Worm (Caenorhabditis elegans) whole organism, early embryonic: ENCODE measurements around the gene ZC8.6.
A peak's percentile ranks its signal among the peaks of the same experiment; 100 is the strongest.

Source experiments
- B0310.2 ChIP-seq: sonication (generic microtip); optimal IDR thresholded peaks from 2 replicates; lab custom pipeline; 2016; ENCODE audit warnings: mild to moderate bottlenecking, missing genetic modification characterization, missing compliant biosample characterization
- F13C5.2 ChIP-seq: sonication (generic microtip); optimal IDR thresholded peaks from 2 replicates; lab custom pipeline; 2017; ENCODE audit warnings: mild to moderate bottlenecking, missing genetic modification characterization, inconsistent platforms, missing compliant biosample characterization
- aly-1 ChIP-seq: sonication (generic microtip); optimal IDR thresholded peaks from 2 replicates; lab custom pipeline; 2016; ENCODE audit warnings: missing genetic modification characterization, missing compliant biosample characterization
- ama-1 ChIP-seq: fragments of 150-350 bp; optimal IDR thresholded peaks from 2 replicates; lab custom pipeline; 2014
- ceh-13 ChIP-seq: fragments of 200-800 bp; sonication (Bioruptor generic); optimal IDR thresholded peaks from 2 replicates; lab custom pipeline; 2018; ENCODE audit warnings: mild to moderate bottlenecking, missing genetic modification characterization, missing compliant biosample characterization
- ceh-36 ChIP-seq: sonication (generic microtip); optimal IDR thresholded peaks from 2 replicates; lab custom pipeline; 2016; ENCODE audit warnings: missing genetic modification characterization, inconsistent platforms, missing compliant biosample characterization
- ets-7 ChIP-seq: sonication (generic microtip); optimal IDR thresholded peaks from 2 replicates; lab custom pipeline; 2016; ENCODE audit warnings: missing genotype, missing genetic modification characterization, missing compliant biosample characterization
- flt-1 ChIP-seq: fragments of 200-800 bp; sonication (Bioruptor generic); IDR thresholded peaks from 2 replicates; pipeline ENCODE4 v1.3.6; 2022; ENCODE audit warnings: missing genetic modification characterization, missing compliant biosample characterization
- hmbx-1 ChIP-seq: sonication (generic microtip); optimal IDR thresholded peaks from 2 replicates; lab custom pipeline; 2016; ENCODE audit warnings: mild to moderate bottlenecking, missing genetic modification characterization, missing compliant biosample characterization
- hmg-4 ChIP-seq: fragments of 200-800 bp; sonication (Bioruptor generic); optimal IDR thresholded peaks from 2 replicates; lab custom pipeline; 2018; ENCODE audit warnings: mild to moderate bottlenecking, missing genetic modification characterization, missing compliant biosample characterization
- hnd-1 ChIP-seq: sonication (generic microtip); optimal IDR thresholded peaks from 2 replicates; lab custom pipeline; 2016; ENCODE audit warnings: missing genetic modification characterization, missing compliant biosample characterization
- pes-1 ChIP-seq: fragments of 200-800 bp; sonication (Bioruptor generic); IDR thresholded peaks from 2 replicates; pipeline ENCODE4 v1.3.6; 2022; ENCODE audit warnings: missing genetic modification reagents, missing genetic modification characterization, missing compliant biosample characterization
- scrt-1 ChIP-seq: fragments of 200-800 bp; sonication (Bioruptor generic); IDR thresholded peaks from 2 replicates; pipeline ENCODE4 v1.3.6; 2022; ENCODE audit warnings: missing genetic modification characterization, missing compliant biosample characterization
- sea-1 ChIP-seq: fragments of 200-800 bp; sonication (Bioruptor generic); conservative IDR thresholded peaks from 2 replicates; pipeline ENCODE4 v1.3.6; 2022; ENCODE audit warnings: missing genetic modification characterization, missing compliant biosample characterization
- tbx-11 ChIP-seq: fragments of 200-800 bp; sonication (Bioruptor generic); IDR thresholded peaks from 2 replicates; pipeline ENCODE4 v1.3.6; 2022; ENCODE audit warnings: missing genetic modification characterization, missing compliant biosample characterization
- tbx-37 ChIP-seq: fragments of 200-800 bp; sonication (Bioruptor generic); conservative IDR thresholded peaks from 2 replicates; pipeline ENCODE4 v1.3.6; 2022; ENCODE audit warnings: missing genetic modification reagents, missing genetic modification characterization, missing compliant biosample characterization
- tra-4 ChIP-seq: sonication (generic microtip); optimal IDR thresholded peaks from 2 replicates; lab custom pipeline; 2017; ENCODE audit warnings: missing genetic modification characterization, missing compliant biosample characterization

Gene ZC8.6

DNA sequence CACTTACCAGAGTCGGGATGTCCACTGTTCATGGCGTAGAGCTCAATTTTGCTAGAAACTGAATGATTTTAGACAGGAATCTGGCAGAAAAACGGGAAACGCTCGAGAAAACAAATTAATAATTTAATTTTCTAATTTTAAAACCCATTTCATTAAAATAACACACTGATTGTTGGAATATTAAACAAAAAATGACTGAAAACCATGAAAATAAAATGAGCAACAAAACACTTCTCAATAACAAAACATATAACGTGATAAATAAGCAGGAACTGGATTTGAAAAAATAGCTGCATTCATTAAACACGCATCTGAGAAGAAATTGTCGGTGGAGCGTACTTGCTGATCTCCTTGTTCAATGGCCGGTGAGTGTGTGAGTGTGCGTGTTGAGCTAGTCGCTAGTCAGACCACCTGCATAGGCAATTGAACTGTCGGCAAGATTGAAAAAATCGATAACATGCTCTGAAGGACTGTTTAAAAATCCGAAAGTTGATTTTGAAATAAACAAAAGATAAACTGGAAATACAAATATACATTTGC is at the start of gene ZC8.6:
TSS of gene ZC8.6 (minus strand) at position 51 of the 540 bp plus-strand sequence.
- TF ChIP-seq hmg-4 (GFP tag; lab: Kevin White, UChicago) = peak; percentile 1
- no peak for TF ChIP-seq pes-1 (GFP tag; lab: Robert Waterston, UW)
- no peak for TF ChIP-seq tra-4
- no peak for TF ChIP-seq aly-1 (tag; lab: Kevin White, UChicago)
- TF ChIP-seq ama-1 = no peak

DNA sequence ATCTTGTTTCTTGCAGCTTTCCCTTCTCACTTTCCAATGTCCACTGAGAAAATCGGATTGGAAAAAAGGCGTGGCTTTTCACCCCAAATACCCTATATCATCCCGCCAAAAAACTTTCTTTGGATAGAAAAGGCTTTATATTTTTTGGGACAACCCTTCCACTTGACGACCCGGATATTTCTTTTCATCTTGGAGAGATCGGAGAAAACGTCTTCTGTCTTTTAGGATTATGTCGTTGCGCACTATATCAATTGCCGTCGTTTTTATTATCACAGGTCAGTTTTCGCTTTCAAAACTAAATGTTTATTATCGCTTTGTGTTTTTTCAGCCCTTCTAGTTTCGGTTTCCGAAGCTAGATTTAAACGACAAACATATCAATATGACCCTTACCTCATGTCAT is 46.5 kb upstream of the ZC8.6 start, which contains the start of gene Y64H9A.2:
TSS of gene Y64H9A.2 (plus strand) at position 90 of the 400 bp plus-strand sequence.
- TF ChIP-seq tra-4 (no peak), ceh-13 (GFP tag; lab: Kevin White, UChicago) (no peak), hmg-4 (GFP tag; lab: Kevin White, UChicago) (no peak), pes-1 (GFP tag; lab: Robert Waterston, UW) (no peak), B0310.2 (tag; lab: Kevin White, UChicago) (no peak), ets-7 (tag; lab: Kevin White, UChicago) (no peak), ceh-36 (tag; lab: Kevin White, UChicago) (no peak), hmbx-1 (tag; lab: Kevin White, UChicago) (no peak), F13C5.2 (tag; lab: Kevin White, UChicago) (no peak), sea-1 (no peak), tbx-37 (no peak), scrt-1 (GFP tag; lab: Robert Waterston, UW) (no peak), tbx-11 (GFP tag; lab: Robert Waterston, UW) (no peak), ama-1 (no peak), flt-1 (GFP tag; lab: Robert Waterston, UW) (no peak)

DNA sequence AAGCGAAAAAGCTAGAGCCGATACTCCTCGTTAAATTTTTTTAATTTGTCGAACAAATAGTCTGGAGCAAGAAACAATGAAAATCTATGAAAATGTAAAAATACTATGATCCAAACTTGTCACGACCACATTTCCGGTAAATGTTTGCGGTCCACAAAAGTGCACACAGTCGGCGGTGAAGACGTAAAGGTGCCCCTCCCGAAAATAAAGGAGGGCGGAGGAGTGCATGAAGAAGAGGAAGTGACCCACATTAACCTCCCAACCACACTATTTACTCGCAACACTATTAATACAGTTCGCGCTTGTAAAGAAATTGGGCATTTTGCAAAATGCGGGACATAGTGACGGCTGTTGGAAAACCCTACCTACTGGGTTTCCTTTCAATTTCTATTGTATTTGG is 42.6 kb upstream of the ZC8.6 start:
- TF ChIP-seq aly-1 (tag; lab: Kevin White, UChicago) (no peak), pes-1 (GFP tag; lab: Robert Waterston, UW) (no peak), flt-1 (GFP tag; lab: Robert Waterston, UW) (no peak), tra-4 (no peak), ama-1 (no peak), B0310.2 (tag; lab: Kevin White, UChicago) (no peak), ets-7 (tag; lab: Kevin White, UChicago) (no peak), F13C5.2 (tag; lab: Kevin White, UChicago) (no peak), ceh-13 (GFP tag; lab: Kevin White, UChicago) (no peak), hmbx-1 (tag; lab: Kevin White, UChicago) (no peak), hnd-1 (tag; lab: Kevin White, UChicago) (no peak), ceh-36 (tag; lab: Kevin White, UChicago) (no peak), sea-1 (no peak), scrt-1 (GFP tag; lab: Robert Waterston, UW) (no peak), hmg-4 (GFP tag; lab: Kevin White, UChicago) (no peak), tbx-37 (no peak)

DNA sequence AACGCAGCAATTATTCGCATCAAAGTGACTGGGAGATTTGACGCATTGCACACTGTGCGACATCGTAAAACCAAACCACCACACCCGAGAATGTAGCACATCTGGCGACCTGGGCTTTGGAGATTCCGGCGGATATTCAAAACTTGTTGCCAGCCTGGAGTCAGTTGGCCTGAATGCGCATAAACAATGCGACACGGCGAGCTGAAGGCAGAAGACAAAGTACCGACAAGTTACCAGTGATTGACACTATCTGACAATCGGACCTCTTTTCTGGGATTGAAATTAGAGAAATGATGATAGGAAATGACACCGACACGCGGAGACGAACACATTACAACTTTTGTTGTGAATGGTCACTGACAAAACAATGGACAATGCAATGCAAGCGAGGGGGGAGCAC is 41.4 kb upstream of the ZC8.6 start:
- no peak for TF ChIP-seq tra-4
- TF ChIP-seq tbx-11 (GFP tag; lab: Robert Waterston, UW) = no peak
- no peak for TF ChIP-seq aly-1 (tag; lab: Kevin White, UChicago)
- TF ChIP-seq tbx-37 = no peak
- no peak for TF ChIP-seq ets-7 (tag; lab: Kevin White, UChicago)
- TF ChIP-seq pes-1 (GFP tag; lab: Robert Waterston, UW) = no peak
- no peak for TF ChIP-seq sea-1
- TF ChIP-seq hmbx-1 (tag; lab: Kevin White, UChicago) = no peak
- TF ChIP-seq hnd-1 (tag; lab: Kevin White, UChicago) = no peak
- TF ChIP-seq B0310.2 (tag; lab: Kevin White, UChicago) = no peak
- no peak for TF ChIP-seq F13C5.2 (tag; lab: Kevin White, UChicago)
- TF ChIP-seq ama-1 = no peak
- TF ChIP-seq ceh-36 (tag; lab: Kevin White, UChicago) = no peak
- TF ChIP-seq flt-1 (GFP tag; lab: Robert Waterston, UW) = no peak
- no peak for TF ChIP-seq hmg-4 (GFP tag; lab: Kevin White, UChicago)
- TF ChIP-seq scrt-1 (GFP tag; lab: Robert Waterston, UW) = no peak
- no peak for TF ChIP-seq ceh-13 (GFP tag; lab: Kevin White, UChicago)

DNA sequence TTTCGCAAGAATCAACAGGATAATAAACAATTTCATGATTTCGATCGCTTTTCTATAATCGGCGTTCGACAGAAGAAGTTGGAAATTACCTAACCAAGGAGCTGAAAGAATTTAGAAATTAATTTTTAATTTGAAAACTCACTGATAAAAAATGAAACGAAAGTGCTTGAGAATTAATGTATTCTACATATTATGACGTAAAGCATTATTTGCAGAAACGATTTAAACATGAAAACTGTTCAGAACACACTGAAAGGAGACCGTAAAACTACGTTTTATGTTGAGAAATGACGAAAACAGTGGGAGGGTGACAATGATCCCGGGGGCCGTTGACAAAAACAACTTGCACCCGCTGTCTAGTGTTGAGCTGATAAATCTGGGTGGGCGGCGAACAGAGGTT is 40.3 kb upstream of the ZC8.6 start, which contains the start of gene ZC449.5:
TSS of gene ZC449.5 (minus strand) at position 101 of the 400 bp plus-strand sequence.
- TF ChIP-seq hmg-4 (GFP tag; lab: Kevin White, UChicago) (no peak), ama-1 (no peak), sea-1 (no peak), ceh-36 (tag; lab: Kevin White, UChicago) (no peak), pes-1 (GFP tag; lab: Robert Waterston, UW) (no peak), ceh-13 (GFP tag; lab: Kevin White, UChicago) (no peak), scrt-1 (GFP tag; lab: Robert Waterston, UW) (no peak), hmbx-1 (tag; lab: Kevin White, UChicago) (no peak)

DNA sequence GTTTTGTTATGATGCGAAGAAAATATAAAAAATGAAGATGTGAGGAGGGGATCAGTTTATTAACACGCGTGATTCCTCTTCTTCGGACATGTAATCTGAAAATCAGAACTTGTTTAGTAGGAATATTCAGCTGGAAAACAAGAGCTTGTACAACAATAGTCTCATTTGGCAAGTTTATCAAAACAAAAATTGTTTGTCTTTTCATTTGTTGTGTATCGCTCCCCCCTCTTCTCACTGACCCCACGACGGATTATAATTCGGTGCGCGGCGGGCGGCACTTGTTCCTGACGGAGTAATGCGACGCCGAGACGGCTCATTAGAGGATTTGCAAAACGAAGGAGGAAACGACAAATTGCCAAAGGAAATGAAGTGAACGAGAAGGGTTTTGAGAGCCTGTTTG is 36.5 kb upstream of the ZC8.6 start, which contains the start of gene ZC449.4:
TSS of gene ZC449.4 (minus strand) at position 101 of the 400 bp plus-strand sequence.
- TF ChIP-seq flt-1 (GFP tag; lab: Robert Waterston, UW) (no peak), sea-1 (no peak)

DNA sequence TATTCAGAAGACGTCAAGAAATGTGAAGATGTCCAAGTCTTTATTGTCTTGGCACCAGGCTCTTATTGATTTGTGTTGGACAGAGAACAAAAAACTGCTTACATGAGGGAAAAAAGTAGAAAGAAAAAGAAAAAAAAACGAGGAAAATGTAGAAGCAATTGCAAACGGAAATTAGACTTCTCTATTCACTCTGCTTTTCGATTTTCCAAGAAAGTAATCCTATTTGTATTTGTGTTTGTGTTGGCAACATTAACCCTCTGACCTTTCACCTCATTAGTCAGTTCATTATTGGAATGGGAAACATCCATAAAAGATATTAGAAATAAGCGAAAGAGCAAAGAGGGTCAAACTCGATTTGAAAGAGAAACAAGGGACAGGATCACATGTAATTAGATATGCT is 34.3 kb upstream of the ZC8.6 start:
- TF ChIP-seq hnd-1 (tag; lab: Kevin White, UChicago) (no peak), flt-1 (GFP tag; lab: Robert Waterston, UW) (no peak), ceh-36 (tag; lab: Kevin White, UChicago) (no peak), hmbx-1 (tag; lab: Kevin White, UChicago) (no peak), F13C5.2 (tag; lab: Kevin White, UChicago) (no peak), tbx-37 (no peak), tra-4 (no peak)

DNA sequence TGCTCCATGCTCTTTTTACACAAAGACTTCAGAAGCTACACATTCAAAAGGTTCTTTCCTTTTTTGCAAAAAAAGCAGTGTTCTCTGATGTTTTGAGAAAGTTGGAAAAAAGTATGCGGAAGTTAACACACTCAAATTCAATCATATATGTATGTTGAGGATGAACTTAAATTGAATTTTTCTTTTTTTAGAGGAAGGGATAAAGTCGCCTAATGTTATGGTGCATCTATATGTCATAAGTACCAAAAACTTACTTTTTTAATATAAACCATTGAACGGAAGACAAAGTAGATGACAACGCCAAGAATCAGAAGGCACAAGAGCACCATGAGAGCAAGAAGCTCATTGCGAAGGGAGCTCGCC is 31.2 kb upstream of the ZC8.6 start:
- TF ChIP-seq tbx-11 (GFP tag; lab: Robert Waterston, UW) = no peak
- TF ChIP-seq ama-1 = no peak
